Fruit fly (Drosophila melanogaster): ENCODE results near the gene Max.

Gene Max

dm6 chr3L:19254715-19255428 is 9.1 kb downstream of the Max start, which contains the start of the genes mRpL21 and rept:
Gene mRpL21 (minus strand): TSS chr3L:19255061.
Gene rept (plus strand): TSS chr3L:19255340.
- TF ChIP-seq lola (GFP tag; optimal IDR thresholded peaks at IDR 0.05): no peak
- no peak for TF ChIP-seq sage (GFP tag; optimal IDR thresholded peaks at IDR 0.05)
- no peak for TF ChIP-seq Vsx2 (GFP tag; optimal IDR thresholded peaks at IDR 0.05; ENCODE audit: partially characterized antibody)
- no peak for TF ChIP-seq Sp1 (GFP tag; optimal IDR thresholded peaks at IDR 0.05)
- TF ChIP-seq N (GFP tag; optimal IDR thresholded peaks at IDR 0.05): no peak
- TF ChIP-seq fru (GFP tag; optimal IDR thresholded peaks at IDR 0.05): peak; percentile 66
- TF ChIP-seq OdsH (GFP tag; optimal IDR thresholded peaks at IDR 0.05): peak; percentile 66
- TF ChIP-seq usp (GFP tag; optimal IDR thresholded peaks at IDR 0.05): no peak
- peak; percentile 77 for TF ChIP-seq rgr (GFP tag; optimal IDR thresholded peaks at IDR 0.05)
- peak; percentile 62 for TF ChIP-seq HLH106 (tag; optimal IDR thresholded peaks at IDR 0.05)
- TF ChIP-seq h (GFP tag; optimal IDR thresholded peaks at IDR 0.05): peak; percentile 78
- peak; percentile 1 for TF ChIP-seq CG9705 (GFP tag; optimal IDR thresholded peaks at IDR 0.05)
- no peak for TF ChIP-seq dl (GFP tag; optimal IDR thresholded peaks at IDR 0.05; ENCODE audit: insufficient read depth in 1 of 2, partially characterized antibody in 2 of 2)
- no peak for TF ChIP-seq Rel (GFP tag; optimal IDR thresholded peaks at IDR 0.05)
- no peak for TF ChIP-seq Rel (tag; optimal IDR thresholded peaks at IDR 0.05)
- peak; percentile 64 for TF ChIP-seq ey (GFP tag; optimal IDR thresholded peaks at IDR 0.05)
- TF ChIP-seq tai (GFP tag; optimal IDR thresholded peaks at IDR 0.05): no peak
- TF ChIP-seq foxo (GFP tag; optimal IDR thresholded peaks at IDR 0.05): peak in 1 of 2 experiments; percentile 72
- TF ChIP-seq CG32264 (GFP tag; optimal IDR thresholded peaks at IDR 0.05): no peak
- TF ChIP-seq Abd-B (GFP tag; optimal IDR thresholded peaks at IDR 0.05): no peak
- no peak for TF ChIP-seq pan (optimal IDR thresholded peaks at IDR 0.05)
- TF ChIP-seq br (GFP tag; optimal IDR thresholded peaks at IDR 0.05): peak; percentile 80
- no peak for TF ChIP-seq GATAd (GFP tag; optimal IDR thresholded peaks at IDR 0.05)
- no peak for TF ChIP-seq CrebA (GFP tag; optimal IDR thresholded peaks at IDR 0.05; ENCODE audit: borderline replicate concordance)
- no peak for TF ChIP-seq Dfd (GFP tag; optimal IDR thresholded peaks at IDR 0.05)
- no peak for TF ChIP-seq Dif (GFP tag; optimal IDR thresholded peaks at IDR 0.05; ENCODE audit: partially characterized antibody)
- no peak for TF ChIP-seq jim (GFP tag; optimal IDR thresholded peaks at IDR 0.05)
- no peak for TF ChIP-seq brk (GFP tag; optimal IDR thresholded peaks at IDR 0.05)
- peak; percentile 54 for TF ChIP-seq psq (GFP tag; optimal IDR thresholded peaks at IDR 0.05)
- peak; percentile 30 for TF ChIP-seq Mio (GFP tag; optimal IDR thresholded peaks at IDR 0.05)
- TF ChIP-seq dmrt93B (GFP tag; optimal IDR thresholded peaks at IDR 0.05): no peak
- TF ChIP-seq Hr83 (GFP tag; optimal IDR thresholded peaks at IDR 0.05; ENCODE audit: poor library complexity, severe bottlenecking): peak; percentile 36
- peak; percentile 45 for TF ChIP-seq dsf (GFP tag; optimal IDR thresholded peaks at IDR 0.05; ENCODE audit: borderline replicate concordance)
- peak; percentile 57 for TF ChIP-seq sv (GFP tag; optimal IDR thresholded peaks at IDR 0.05)
- no peak for TF ChIP-seq Hr78 (GFP tag; optimal IDR thresholded peaks at IDR 0.05)
- TF ChIP-seq Hnf4 (GFP tag; optimal IDR thresholded peaks at IDR 0.05): peak; percentile 75
- TF ChIP-seq woc (GFP tag; optimal IDR thresholded peaks at IDR 0.05): peak; percentile 90
- peak; percentile 98 for TF ChIP-seq Myc (optimal IDR thresholded peaks at IDR 0.05)
- peak; percentile 74 for TF ChIP-seq Jra (GFP tag; optimal IDR thresholded peaks at IDR 0.05)

dm6 chr3L:19251643-19252042 is 12.3 kb downstream of the Max start:
- TF ChIP-seq Vsx2 (GFP tag; optimal IDR thresholded peaks at IDR 0.05; ENCODE audit: partially characterized antibody) (no peak), CrebA (GFP tag; optimal IDR thresholded peaks at IDR 0.05; ENCODE audit: borderline replicate concordance) (no peak)

dm6 chr3L:19237780-19238179 is 26.2 kb downstream of the Max start:
- TF ChIP-seq Hnf4 (GFP tag; optimal IDR thresholded peaks at IDR 0.05): no peak
- no peak for TF ChIP-seq Dif (GFP tag; optimal IDR thresholded peaks at IDR 0.05; ENCODE audit: partially characterized antibody)
- no peak for TF ChIP-seq Myc (optimal IDR thresholded peaks at IDR 0.05)
- no peak for TF ChIP-seq br (GFP tag; optimal IDR thresholded peaks at IDR 0.05)
